Fruit fly (Drosophila melanogaster) whole organism, embryonic: Measurements from ENCODE around the gene Or94a.

Experiments used
- CG18011 ChIP-seq: fragments of 200-800 bp; sonication (Bioruptor generic); optimal IDR thresholded peaks from 2 replicates; lab custom pipeline; 2017; ENCODE audit warnings: missing biosample characterization, missing genetic modification characterization, mild to moderate bottlenecking, moderate library complexity, missing genotype
- CG18476 ChIP-seq: fragments of 200-800 bp; sonication (Bioruptor generic); optimal IDR thresholded peaks from 2 replicates; lab custom pipeline; 2016; ENCODE audit warnings: missing biosample characterization, mild to moderate bottlenecking, missing genetic modification characterization
- D ChIP-seq, 2 experiments: fragments of 200-800 bp in 1 of 2; fragments of >200 bp in 1 of 2; sonication (Bioruptor generic) in 1 of 2; optimal IDR thresholded peaks; 2 replicates in 1 of 2; 3 replicates in 1 of 2; lab custom pipeline; 2017; ENCODE audit warnings: mild to moderate bottlenecking in 1 of 2, missing biosample characterization in 1 of 2, missing genetic modification characterization in 1 of 2, missing genetic modification reagents in 1 of 2
- HLHmδ ChIP-seq: fragments of 200-800 bp; sonication (Bioruptor generic); optimal IDR thresholded peaks from 2 replicates; lab custom pipeline; 2018; ENCODE audit warnings: missing biosample characterization, mild to moderate bottlenecking, missing genetic modification characterization, moderate library complexity
- slou ChIP-seq: fragments of 200-800 bp; sonication (Bioruptor generic); optimal IDR thresholded peaks from 3 replicates; lab custom pipeline; 2016; ENCODE audit warnings: missing biosample characterization, missing genetic modification characterization

DNA sequence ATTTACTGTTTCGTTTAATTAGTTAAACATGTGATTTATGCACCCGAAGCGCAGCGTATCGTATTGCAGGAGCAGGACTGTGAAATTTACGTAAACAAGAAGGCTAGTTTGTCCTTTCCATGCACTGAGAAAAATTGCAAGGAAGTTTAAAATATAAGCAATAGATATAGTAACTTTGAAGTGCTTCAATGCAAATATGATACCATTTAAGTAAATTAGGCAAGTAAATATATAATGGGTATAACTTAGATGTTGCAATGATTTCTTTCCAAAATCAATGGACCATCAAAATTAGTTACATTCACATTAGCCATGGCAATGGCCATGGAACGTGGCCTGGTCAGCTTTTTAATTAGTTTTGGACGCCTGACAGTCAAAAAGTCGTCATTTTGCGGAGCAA lies 43.8 kb downstream of the Or94a start:
- TF ChIP-seq D (optimal IDR thresholded peaks at IDR 0.05; lab: Kevin White, UChicago) (no peak), D (GFP tag; optimal IDR thresholded peaks at IDR 0.05; lab: Kevin White, UChicago) (no peak), CG18476 (GFP tag; lab: Kevin White, UChicago) (no peak), CG18011 (GFP tag; lab: Kevin White, UChicago) (no peak), slou (GFP tag; lab: Kevin White, UChicago) (no peak), HLHmδ (GFP tag; lab: Kevin White, UChicago) (no peak)
